Worm (Caenorhabditis elegans) whole organism, L3 larva: Measurements from ENCODE around the gene ZK836.3.

Source experiments
- aly-2 ChIP-seq: fragments of 150-350 bp; optimal IDR thresholded peaks from 2 replicates; lab custom pipeline; 2014; ENCODE audit warnings: missing biosample characterization, missing genetic modification characterization
- elt-1 ChIP-seq: fragments of 150-350 bp; optimal IDR thresholded peaks from 2 replicates; lab custom pipeline; 2014; ENCODE audit warnings: missing biosample characterization, missing genetic modification characterization
- lin-15B ChIP-seq: fragments of 150-350 bp; optimal IDR thresholded peaks from 2 replicates; lab custom pipeline; 2014; ENCODE audit warnings: missing biosample characterization, missing genetic modification characterization
- lin-39 ChIP-seq: fragments of 150-350 bp; optimal IDR thresholded peaks from 2 replicates; lab custom pipeline; 2018; ENCODE audit warnings: missing biosample characterization, missing genetic modification reagents, missing genetic modification characterization
- nhr-28 ChIP-seq: fragments of 150-350 bp; optimal IDR thresholded peaks from 2 replicates; lab custom pipeline; 2014; ENCODE audit warnings: missing biosample characterization, missing genetic modification characterization
- nhr-67 ChIP-seq: fragments of 150-350 bp; optimal IDR thresholded peaks from 2 replicates; lab custom pipeline; 2014; ENCODE audit warnings: missing biosample characterization, missing genetic modification characterization
- zag-1 ChIP-seq: fragments of 150-350 bp; optimal IDR thresholded peaks from 2 replicates; lab custom pipeline; 2014; ENCODE audit warnings: missing biosample characterization, missing genetic modification characterization

- TF ChIP-seq zag-1 (tag; lab: Kevin White, UChicago): no peak
- no peak for TF ChIP-seq aly-2 (tag; lab: Kevin White, UChicago)
- no peak for TF ChIP-seq elt-1 (tag; lab: Kevin White, UChicago)
- no peak for TF ChIP-seq lin-39 (tag; lab: Kevin White, UChicago)
- no peak for TF ChIP-seq lin-15B (tag; lab: Kevin White, UChicago)
- no peak for TF ChIP-seq nhr-28
- TF ChIP-seq nhr-67 (tag; lab: Kevin White, UChicago): no peak
These were observed 6.9 kb downstream of the ZK836.3 start for ce11 chrV:12188830-12189229.
